Worm (Caenorhabditis elegans): ENCODE results near the gene col-88.

Gene col-88

ce11 chrIII:15224-15822 is 25.5 kb upstream of the col-88 start, which contains the start of gene H10E21.1:
TSS of gene H10E21.1 (plus strand) at chrIII:15772.
- peak; percentile 89 for TF ChIP-seq elt-2 (tag; optimal IDR thresholded peaks at IDR 0.05)
- TF ChIP-seq lin-13 (GFP tag; optimal IDR thresholded peaks at IDR 0.05), result no peak
- peak; percentile 9 for TF ChIP-seq nhr-90 (tag; optimal IDR thresholded peaks at IDR 0.05; ENCODE audit: poor library complexity)
- TF ChIP-seq blmp-1 (tag; optimal IDR thresholded peaks at IDR 0.05), result peak; percentile 48
- peak; percentile 72 to 99 (median 98) for TF ChIP-seq elt-3 (tag; optimal IDR thresholded peaks at IDR 0.05)
- peak in 1 of 2 experiments; percentile 61 for TF ChIP-seq lin-35 (GFP tag; optimal IDR thresholded peaks at IDR 0.05)
- TF ChIP-seq sox-4 (tag; optimal IDR thresholded peaks at IDR 0.05), result no peak
- peak; percentile 20 for TF ChIP-seq nhr-71 (tag; optimal IDR thresholded peaks at IDR 0.05)
- TF ChIP-seq mdl-1 (tag; optimal IDR thresholded peaks at IDR 0.05), result peak in 1 of 2 experiments; percentile 32
- TF ChIP-seq C16A3.4 (tag; optimal IDR thresholded peaks at IDR 0.05), result peak; percentile 5
- TF ChIP-seq nhr-19 (GFP tag; conservative IDR thresholded peaks at IDR 0.05), result 0 out of 2 replicates have a peak, but pooled peaks have one; percentile 5
- TF ChIP-seq nhr-28 (tag; optimal IDR thresholded peaks at IDR 0.05), result no peak
- TF ChIP-seq ama-1 (optimal IDR thresholded peaks at IDR 0.05), result no peak
- TF ChIP-seq nhr-20 (tag; optimal IDR thresholded peaks at IDR 0.05), result peak; percentile 43
- peak; percentile 53 for TF ChIP-seq tlp-1 (tag; optimal IDR thresholded peaks at IDR 0.05)
- no peak for TF ChIP-seq isw-1 (GFP tag; IDR thresholded peaks at IDR 0.05)
- peak in 1 of 2 experiments; percentile 4 for TF ChIP-seq lsy-2 (tag; optimal IDR thresholded peaks at IDR 0.05)

- TF ChIP-seq aha-1 (tag; optimal IDR thresholded peaks at IDR 0.05), result no peak
- TF ChIP-seq mdl-1 (tag; optimal IDR thresholded peaks at IDR 0.05), result no peak
- TF ChIP-seq blmp-1 (tag; optimal IDR thresholded peaks at IDR 0.05), result no peak
- TF ChIP-seq nhr-85 (tag), result peak; percentile 33
- no peak for TF ChIP-seq F16B12.6 (tag; optimal IDR thresholded peaks at IDR 0.05)
Observed at ce11 chrIII:16797-17196, 24.1 kb upstream of the col-88 start.

ce11 chrIII:17558-17957 is 23.3 kb upstream of the col-88 start:
- no peak for TF ChIP-seq nhr-20 (tag; optimal IDR thresholded peaks at IDR 0.05)
- TF ChIP-seq mef-2 (tag; optimal IDR thresholded peaks at IDR 0.05), result no peak
- TF ChIP-seq Y116A8C.19 (tag; optimal IDR thresholded peaks at IDR 0.05; ENCODE audit: borderline replicate concordance), result no peak
- TF ChIP-seq irx-1 (tag; optimal IDR thresholded peaks at IDR 0.05), result no peak
- TF ChIP-seq dsc-1 (tag; optimal IDR thresholded peaks at IDR 0.05), result no peak
- no peak for TF ChIP-seq sup-37 (GFP tag; optimal IDR thresholded peaks at IDR 0.05)
- TF ChIP-seq efl-1 (optimal IDR thresholded peaks at IDR 0.05), result no peak
- TF ChIP-seq efl-1 (GFP tag; optimal IDR thresholded peaks at IDR 0.05 in 1 of 2), result peak in 1 of 2 experiments; percentile 47
- no peak for TF ChIP-seq ama-1 (optimal IDR thresholded peaks at IDR 0.05)
- no peak for TF ChIP-seq ceh-63 (GFP tag; optimal IDR thresholded peaks at IDR 0.05)
- peak; percentile 56 for TF ChIP-seq nhr-85 (tag)
- TF ChIP-seq tbx-2 (tag; optimal IDR thresholded peaks at IDR 0.05), result no peak
- no peak for TF ChIP-seq ceh-82 (tag; optimal IDR thresholded peaks at IDR 0.05)

- TF ChIP-seq blmp-1 (tag; optimal IDR thresholded peaks at IDR 0.05), result peak; percentile 71
- no peak for TF ChIP-seq nhr-19 (GFP tag; conservative IDR thresholded peaks at IDR 0.05)
- no peak for TF ChIP-seq snu-23 (GFP tag; optimal IDR thresholded peaks at IDR 0.05)
Observed at ce11 chrIII:19509-19908, 21.4 kb upstream of the col-88 start, which contains the start of gene H10E21.4. TSS of gene H10E21.4 (minus strand) at chrIII:19675.

- TF ChIP-seq ces-1 (GFP tag; optimal IDR thresholded peaks at IDR 0.05) (no peak), nhr-28 (tag; optimal IDR thresholded peaks at IDR 0.05) (no peak), C16A3.4 (tag; optimal IDR thresholded peaks at IDR 0.05) (no peak), unc-98 (GFP tag; IDR thresholded peaks at IDR 0.05) (no peak), tbx-2 (tag; optimal IDR thresholded peaks at IDR 0.05) (no peak), mdl-1 (tag; optimal IDR thresholded peaks at IDR 0.05) (no peak), lin-15B (tag; optimal IDR thresholded peaks at IDR 0.05) (no peak), sptf-1 (tag; optimal IDR thresholded peaks at IDR 0.05) (no peak), snu-23 (GFP tag; optimal IDR thresholded peaks at IDR 0.05) (no peak), skn-1 (tag; optimal IDR thresholded peaks at IDR 0.05) (no peak), hlh-4 (tag; optimal IDR thresholded peaks at IDR 0.05) (no peak), unc-62 (GFP tag; optimal IDR thresholded peaks at IDR 0.05) (no peak), pax-3 (tag; optimal IDR thresholded peaks at IDR 0.05) (no peak), swsn-7 (tag; optimal IDR thresholded peaks at IDR 0.05) (no peak), aly-2 (tag; optimal IDR thresholded peaks at IDR 0.05) (no peak), lsy-2 (tag; optimal IDR thresholded peaks at IDR 0.05) (no peak), nhr-85 (tag) (no peak)
Observed at ce11 chrIII:21276-21675, 19.6 kb upstream of the col-88 start.
